Worm (Caenorhabditis elegans): ENCODE measurements around the gene srd-64.

srd-64 gene

DNA sequence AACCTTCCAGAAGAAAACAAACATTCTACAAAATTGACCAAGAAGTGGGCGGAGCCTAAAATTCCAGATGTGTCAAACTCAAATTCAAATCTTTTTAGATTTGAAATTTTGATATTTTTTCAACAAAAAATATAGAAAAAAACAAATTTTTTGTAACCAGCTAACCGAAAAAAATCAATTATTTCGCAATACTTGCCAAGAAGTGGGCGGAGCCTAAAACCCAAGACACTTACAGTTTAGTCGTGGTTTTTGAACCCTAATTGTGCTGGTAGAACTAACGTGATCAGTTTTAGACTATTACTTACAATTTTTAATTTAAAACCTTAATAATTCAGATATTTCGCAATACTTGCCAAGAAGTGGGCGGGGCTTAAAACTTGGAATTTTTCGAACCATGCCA lies 21.6 kb downstream of the srd-64 start:
- no peak for TF ChIP-seq mml-1 (tag; optimal IDR thresholded peaks at IDR 0.05)

ce11 chrIII:1668519-1668918 lies 26.4 kb downstream of the srd-64 start, which contains the start of gene glb-30:
Gene glb-30 (minus strand): TSS chrIII:1668619.
- TF ChIP-seq fkh-10 (GFP tag; optimal IDR thresholded peaks at IDR 0.05), result no peak
- TF ChIP-seq unc-39 (tag; optimal IDR thresholded peaks at IDR 0.05), result no peak
- no peak for TF ChIP-seq hmg-11 (tag; optimal IDR thresholded peaks at IDR 0.05)
- no peak for TF ChIP-seq tbx-2 (tag; optimal IDR thresholded peaks at IDR 0.05)
- no peak for TF ChIP-seq ceh-9 (tag; optimal IDR thresholded peaks at IDR 0.05)
- no peak for TF ChIP-seq lsy-12 (tag; optimal IDR thresholded peaks at IDR 0.05)
- TF ChIP-seq nhr-237 (tag; optimal IDR thresholded peaks at IDR 0.05), result no peak
- TF ChIP-seq nfya-1 (tag; optimal IDR thresholded peaks at IDR 0.05; ENCODE audit: insufficient read depth), result no peak
- TF ChIP-seq skn-1 (tag; optimal IDR thresholded peaks at IDR 0.05), result no peak
- TF ChIP-seq elt-3 (tag; optimal IDR thresholded peaks at IDR 0.05), result no peak
- no peak for TF ChIP-seq nhr-77 (tag; optimal IDR thresholded peaks at IDR 0.05)
- no peak for TF ChIP-seq egl-27 (tag; optimal IDR thresholded peaks at IDR 0.05)
- no peak for TF ChIP-seq ztf-11 (tag; optimal IDR thresholded peaks at IDR 0.05)
- TF ChIP-seq ceh-16 (tag; optimal IDR thresholded peaks at IDR 0.05), result no peak
- TF ChIP-seq nhr-67 (tag; optimal IDR thresholded peaks at IDR 0.05), result no peak
- no peak for TF ChIP-seq fkh-2 (tag; optimal IDR thresholded peaks at IDR 0.05)
- TF ChIP-seq ztf-4 (tag; optimal IDR thresholded peaks at IDR 0.05), result no peak
- TF ChIP-seq nhr-11 (tag; optimal IDR thresholded peaks at IDR 0.05), result no peak

DNA sequence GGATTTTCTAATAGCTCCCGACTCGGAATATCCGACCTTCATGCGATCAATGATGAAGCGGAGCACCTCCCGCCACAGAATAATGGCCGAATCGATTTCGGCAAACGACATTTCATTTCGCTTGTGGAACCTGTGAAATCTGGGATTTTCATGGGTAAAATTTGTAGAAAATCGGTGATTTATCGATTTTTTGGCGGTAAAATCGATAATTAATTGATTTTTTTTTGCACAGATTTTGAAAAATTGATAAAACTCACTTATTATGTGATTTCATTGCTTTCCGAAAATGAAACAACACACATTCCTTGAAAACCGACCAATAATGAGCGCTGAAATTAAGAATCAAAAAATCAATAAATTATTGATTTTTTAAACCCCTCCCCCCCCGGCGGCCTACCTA lies 28.0 kb downstream of the srd-64 start:
- TF ChIP-seq sea-2 (GFP tag; optimal IDR thresholded peaks at IDR 0.05), result no peak
- TF ChIP-seq egl-27 (tag; optimal IDR thresholded peaks at IDR 0.05), result no peak
- TF ChIP-seq skn-1 (tag; optimal IDR thresholded peaks at IDR 0.05), result no peak
- no peak for TF ChIP-seq mdl-1 (tag; optimal IDR thresholded peaks at IDR 0.05)
- no peak for TF ChIP-seq nhr-76 (tag; optimal IDR thresholded peaks at IDR 0.05)
- TF ChIP-seq ceh-28 (tag; optimal IDR thresholded peaks at IDR 0.05), result peak; percentile 76

ce11 chrIII:1665799-1666308 lies 29.1 kb downstream of the srd-64 start, which contains the start of gene Y22D7AR.3:
Gene Y22D7AR.3 (minus strand): TSS chrIII:1665849.
- TF ChIP-seq ztf-4 (tag; optimal IDR thresholded peaks at IDR 0.05) (no peak), elt-3 (tag; optimal IDR thresholded peaks at IDR 0.05) (no peak), ceh-28 (tag; optimal IDR thresholded peaks at IDR 0.05) (no peak), unc-39 (tag; optimal IDR thresholded peaks at IDR 0.05) (no peak), eor-1 (tag; optimal IDR thresholded peaks at IDR 0.05) (no peak), pqm-1 (tag; optimal IDR thresholded peaks at IDR 0.05) (no peak), mml-1 (tag; optimal IDR thresholded peaks at IDR 0.05) (no peak), aly-2 (tag; optimal IDR thresholded peaks at IDR 0.05) (no peak), ztf-11 (tag; optimal IDR thresholded peaks at IDR 0.05) (no peak), egl-27 (tag; optimal IDR thresholded peaks at IDR 0.05) (no peak), skn-1 (tag; optimal IDR thresholded peaks at IDR 0.05) (no peak), ama-1 (optimal IDR thresholded peaks at IDR 0.05) (no peak), jun-1 (tag; optimal IDR thresholded peaks at IDR 0.05) (no peak), ZK546.5 (tag; optimal IDR thresholded peaks at IDR 0.05) (no peak), nhr-28 (tag; optimal IDR thresholded peaks at IDR 0.05) (no peak), snpc-4 (tag; optimal IDR thresholded peaks at IDR 0.05) (no peak), tbx-2 (tag; optimal IDR thresholded peaks at IDR 0.05) (no peak)

DNA sequence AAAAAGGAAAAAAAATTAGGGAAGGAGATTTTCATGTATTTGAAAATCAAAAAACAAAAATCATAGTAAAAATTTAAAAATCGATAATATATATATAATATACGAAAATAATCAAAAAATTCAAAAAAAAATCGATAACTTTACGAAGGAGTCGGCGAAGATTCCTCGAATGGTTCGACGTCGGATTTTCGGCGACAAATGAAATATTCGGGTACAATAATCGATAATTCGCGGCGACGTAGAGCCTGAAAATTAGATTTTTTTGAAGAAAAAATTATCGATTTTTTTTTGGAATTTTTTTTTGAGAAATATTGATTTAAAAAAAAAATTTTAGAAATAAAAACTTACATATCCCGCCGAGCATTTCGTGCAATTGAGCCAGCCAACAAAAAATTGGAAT lies 29.5 kb downstream of the srd-64 start:
- TF ChIP-seq fos-1 (tag; optimal IDR thresholded peaks at IDR 0.05) (no peak), nhr-43 (tag; optimal IDR thresholded peaks at IDR 0.05; ENCODE audit: poor library complexity, severe bottlenecking) (no peak), mml-1 (tag; optimal IDR thresholded peaks at IDR 0.05) (no peak), ceh-28 (tag; optimal IDR thresholded peaks at IDR 0.05) (peak; percentile 60), ceh-16 (tag; optimal IDR thresholded peaks at IDR 0.05) (no peak)

ce11 chrIII:1664761-1665266 lies 30.1 kb downstream of the srd-64 start, which contains the start of gene Y22D7AL.16:
Gene Y22D7AL.16 (minus strand): TSS chrIII:1665216.
- TF ChIP-seq fkh-10 (GFP tag; optimal IDR thresholded peaks at IDR 0.05), result no peak
- TF ChIP-seq ceh-82 (tag; optimal IDR thresholded peaks at IDR 0.05), result no peak
- TF ChIP-seq lin-39 (tag; optimal IDR thresholded peaks at IDR 0.05), result no peak
- TF ChIP-seq mdl-1 (tag; optimal IDR thresholded peaks at IDR 0.05), result no peak
- no peak for TF ChIP-seq tbx-2 (tag; optimal IDR thresholded peaks at IDR 0.05)
- TF ChIP-seq egl-5 (tag; optimal IDR thresholded peaks at IDR 0.05), result no peak
- TF ChIP-seq nhr-28 (tag; optimal IDR thresholded peaks at IDR 0.05), result no peak
- no peak for TF ChIP-seq nhr-12 (tag; optimal IDR thresholded peaks at IDR 0.05)
- TF ChIP-seq nhr-237 (tag; optimal IDR thresholded peaks at IDR 0.05), result no peak
- no peak for TF ChIP-seq aly-2 (tag; optimal IDR thresholded peaks at IDR 0.05)
- no peak for TF ChIP-seq eor-1 (tag; optimal IDR thresholded peaks at IDR 0.05)
- TF ChIP-seq snpc-4 (tag; optimal IDR thresholded peaks at IDR 0.05), result no peak
